Fruit fly (Drosophila melanogaster) whole organism, embryonic: ENCODE results near the gene shv.

Experiments
- ATbp ChIP-seq: fragments of 200-800 bp; sonication (Bioruptor generic); optimal IDR thresholded peaks from 2 replicates; lab custom pipeline; 2017; ENCODE audit warnings: missing biosample characterization, mild to moderate bottlenecking, missing genetic modification characterization, missing genetic modification reagents
- Atf3 ChIP-seq: fragments of 200-800 bp; sonication (Bioruptor generic); optimal IDR thresholded peaks from 3 replicates; lab custom pipeline; 2016; ENCODE audit warnings: missing biosample characterization, missing genetic modification characterization
- CG10431 ChIP-seq: fragments of 200-800 bp; sonication (Bioruptor generic); optimal IDR thresholded peaks from 3 replicates; lab custom pipeline; 2018; ENCODE audit warnings: missing biosample characterization, mild to moderate bottlenecking, missing genetic modification characterization
- CG10543 ChIP-seq: fragments of 200-800 bp; sonication (Bioruptor generic); optimal IDR thresholded peaks from 3 replicates; lab custom pipeline; 2017; ENCODE audit warnings: missing biosample characterization, mild to moderate bottlenecking, missing genetic modification characterization, moderate library complexity
- CG1233 ChIP-seq: fragments of 200-800 bp; sonication (Bioruptor generic); optimal IDR thresholded peaks from 4 replicates; lab custom pipeline; 2018; ENCODE audit warnings: missing biosample characterization, mild to moderate bottlenecking, missing genetic modification characterization
- CG12391 ChIP-seq: fragments of 200-800 bp; sonication (Bioruptor generic); optimal IDR thresholded peaks from 3 replicates; lab custom pipeline; 2018; ENCODE audit warnings: missing biosample characterization, mild to moderate bottlenecking, missing genetic modification characterization, moderate library complexity
- CG1529 ChIP-seq: fragments of 200-800 bp; sonication (Bioruptor generic); optimal IDR thresholded peaks from 3 replicates; lab custom pipeline; 2018; ENCODE audit warnings: missing biosample characterization, missing genetic modification characterization
- CG2120 ChIP-seq: fragments of 200-800 bp; sonication (Bioruptor generic); optimal IDR thresholded peaks from 3 replicates; lab custom pipeline; 2016; ENCODE audit warnings: missing biosample characterization, missing genetic modification characterization
- CG2889 ChIP-seq: fragments of 200-800 bp; sonication (Bioruptor generic); IDR thresholded peaks from 3 replicates; pipeline ENCODE4 v1.3.6; 2022; ENCODE audit warnings: missing biosample characterization, missing genetic modification characterization
- CG31224 ChIP-seq: fragments of 200-800 bp; sonication (Bioruptor generic); IDR thresholded peaks from 2 replicates; pipeline ENCODE4 v1.3.6; 2022; ENCODE audit warnings: missing biosample characterization, missing genetic modification characterization
- CG31388 ChIP-seq: fragments of 200-800 bp; sonication (Bioruptor generic); optimal IDR thresholded peaks from 2 replicates; lab custom pipeline; 2016; ENCODE audit warnings: missing biosample characterization, missing genetic modification characterization
- CG33557 ChIP-seq: fragments of 200-800 bp; sonication (Bioruptor generic); optimal IDR thresholded peaks from 2 replicates; lab custom pipeline; 2019; ENCODE audit warnings: missing biosample characterization, mild to moderate bottlenecking, missing genetic modification characterization, moderate library complexity
- CG3838 ChIP-seq: fragments of 200-800 bp; sonication (Bioruptor generic); optimal IDR thresholded peaks from 3 replicates; lab custom pipeline; 2016; ENCODE audit warnings: missing biosample characterization, missing genetic modification characterization
- CG4404 ChIP-seq: fragments of 200-800 bp; sonication (Bioruptor generic); IDR thresholded peaks from 2 replicates; pipeline ENCODE4 v1.3.6; 2022; ENCODE audit warnings: missing biosample characterization, missing genetic modification characterization
- CG4424 ChIP-seq: fragments of 200-800 bp; sonication (Bioruptor generic); optimal IDR thresholded peaks from 3 replicates; lab custom pipeline; 2016; ENCODE audit warnings: missing biosample characterization, missing genetic modification characterization
- CG6272 ChIP-seq: fragments of 200-800 bp; sonication (Bioruptor generic); IDR thresholded peaks from 2 replicates; pipeline ENCODE4 v1.3.6; 2022; ENCODE audit warnings: missing biosample characterization, missing genetic modification characterization
- CG6654 ChIP-seq: fragments of 200-800 bp; sonication (Bioruptor generic); optimal IDR thresholded peaks from 2 replicates; lab custom pipeline; 2017; ENCODE audit warnings: missing biosample characterization, mild to moderate bottlenecking, missing genetic modification characterization
- CG7928 ChIP-seq: fragments of 200-800 bp; sonication (Bioruptor generic); optimal IDR thresholded peaks from 2 replicates; lab custom pipeline; 2017; ENCODE audit warnings: missing biosample characterization, mild to moderate bottlenecking, missing genetic modification characterization
- CG8290 ChIP-seq, 3 experiments: fragments of 200-800 bp; sonication (Bioruptor generic); optimal IDR thresholded peaks; 2 replicates each; lab custom pipeline; 2016 to 2019; ENCODE audit warnings: missing biosample characterization in 3 of 3, missing genetic modification characterization in 3 of 3, mild to moderate bottlenecking in 2 of 3, moderate library complexity in 1 of 3
- CG8765 ChIP-seq: fragments of 200-800 bp; sonication (Bioruptor generic); IDR thresholded peaks from 2 replicates; pipeline ENCODE4 v1.3.6; 2022; ENCODE audit warnings: missing biosample characterization, missing genetic modification characterization
- CTCF ChIP-seq: fragments of 200-800 bp; sonication (Bioruptor generic); optimal IDR thresholded peaks from 2 replicates; lab custom pipeline; 2017; ENCODE audit warnings: missing biosample characterization, mild to moderate bottlenecking, missing genetic modification characterization, moderate library complexity
- D ChIP-seq, 2 experiments: fragments of 200-800 bp in 1 of 2; fragments of >200 bp in 1 of 2; sonication (Bioruptor generic) in 1 of 2; optimal IDR thresholded peaks; 2 replicates in 1 of 2; 3 replicates in 1 of 2; lab custom pipeline; 2017; ENCODE audit warnings: mild to moderate bottlenecking in 1 of 2, missing biosample characterization in 1 of 2, missing genetic modification characterization in 1 of 2, missing genetic modification reagents in 1 of 2
- D19A ChIP-seq: fragments of 200-800 bp; optimal IDR thresholded peaks from 3 replicates; lab custom pipeline; 2019; ENCODE audit warnings: missing biosample characterization, mild to moderate bottlenecking, missing genetic modification characterization, moderate library complexity
- Dll ChIP-seq: fragments of 200-800 bp; sonication (Bioruptor generic); IDR thresholded peaks from 4 replicates; pipeline ENCODE4 v1.3.6; 2022; ENCODE audit warnings: missing biosample characterization, missing genetic modification characterization; ENCODE audit not compliant: partially characterized antibody
- ERR ChIP-seq: fragments of 200-800 bp; sonication (Bioruptor generic); optimal IDR thresholded peaks from 2 replicates; lab custom pipeline; 2016; ENCODE audit warnings: missing biosample characterization, missing genetic modification characterization
- Lhr ChIP-seq: fragments of 200-800 bp; sonication (Bioruptor generic); optimal IDR thresholded peaks from 3 replicates; lab custom pipeline; 2017; ENCODE audit warnings: mild to moderate bottlenecking, missing biosample characterization, missing genetic modification reagents, missing genetic modification characterization
- Poxn ChIP-seq: fragments of 200-800 bp; sonication (Bioruptor generic); IDR thresholded peaks from 2 replicates; pipeline ENCODE4 v1.3.6; 2022; ENCODE audit warnings: missing biosample characterization, missing genetic modification characterization
- Spps ChIP-seq: fragments of 200-800 bp; sonication (Bioruptor generic); optimal IDR thresholded peaks from 2 replicates; lab custom pipeline; 2018; ENCODE audit warnings: missing biosample characterization, mild to moderate bottlenecking, missing genetic modification characterization
- amos ChIP-seq: fragments of 200-800 bp; sonication (Bioruptor generic); IDR thresholded peaks from 2 replicates; pipeline ENCODE4 v1.3.6; 2022; ENCODE audit warnings: missing biosample characterization, missing genetic modification characterization; ENCODE audit not compliant: partially characterized antibody
- crol ChIP-seq: fragments of 200-800 bp; sonication (Bioruptor generic); IDR thresholded peaks from 2 replicates; pipeline ENCODE4 v1.3.6; 2022; ENCODE audit warnings: missing biosample characterization, missing genetic modification characterization
- dati ChIP-seq: fragments of 200-800 bp; sonication (Bioruptor generic); IDR thresholded peaks from 2 replicates; pipeline ENCODE4 v1.3.6; 2022; ENCODE audit warnings: missing biosample characterization, missing genetic modification characterization
- eyg ChIP-seq: fragments of 200-800 bp; sonication (Bioruptor generic); optimal IDR thresholded peaks from 3 replicates; lab custom pipeline; 2016; ENCODE audit warnings: missing biosample characterization, missing genetic modification characterization
- fd102C ChIP-seq: fragments of 200-800 bp; sonication (Bioruptor generic); optimal IDR thresholded peaks from 2 replicates; lab custom pipeline; 2018; ENCODE audit warnings: missing biosample characterization, mild to moderate bottlenecking, missing genetic modification characterization, moderate library complexity
- gsb ChIP-seq: fragments of 200-800 bp; sonication (Bioruptor generic); IDR thresholded peaks from 2 replicates; pipeline ENCODE4 v1.3.6; 2022; ENCODE audit warnings: missing biosample characterization, missing genetic modification characterization
- mld ChIP-seq: fragments of 200-800 bp; sonication (Bioruptor generic); IDR thresholded peaks from 3 replicates; pipeline ENCODE4 v1.3.6; 2022; ENCODE audit warnings: missing biosample characterization, missing genetic modification characterization; ENCODE audit not compliant: partially characterized antibody
- nom ChIP-seq: fragments of 200-800 bp; sonication (Bioruptor generic); optimal IDR thresholded peaks from 2 replicates; lab custom pipeline; 2017; ENCODE audit warnings: missing biosample characterization, missing genetic modification characterization, mild to moderate bottlenecking, moderate library complexity, missing genetic modification reagents
- odd ChIP-seq: fragments of 200-800 bp; sonication (Bioruptor generic); optimal IDR thresholded peaks from 2 replicates; lab custom pipeline; 2017; ENCODE audit warnings: missing biosample characterization, mild to moderate bottlenecking, missing genetic modification characterization
- org-1 ChIP-seq: fragments of 200-800 bp; sonication (Bioruptor generic); optimal IDR thresholded peaks from 2 replicates; lab custom pipeline; 2017; ENCODE audit warnings: missing biosample characterization, missing genetic modification characterization
- seq ChIP-seq: fragments of 200-800 bp; sonication (Bioruptor generic); IDR thresholded peaks from 2 replicates; pipeline ENCODE4 v1.3.6; 2022; ENCODE audit warnings: missing biosample characterization, missing genetic modification characterization
- sim ChIP-seq: fragments of 200-800 bp; sonication (Bioruptor generic); IDR thresholded peaks from 2 replicates; pipeline ENCODE4 v1.3.6; 2022; ENCODE audit warnings: missing biosample characterization, missing genetic modification characterization
- slou ChIP-seq: fragments of 200-800 bp; sonication (Bioruptor generic); optimal IDR thresholded peaks from 3 replicates; lab custom pipeline; 2016; ENCODE audit warnings: missing biosample characterization, missing genetic modification characterization
- sqz ChIP-seq: fragments of 200-800 bp; sonication (Bioruptor generic); optimal IDR thresholded peaks from 3 replicates; lab custom pipeline; 2018; ENCODE audit warnings: missing biosample characterization, mild to moderate bottlenecking, missing genetic modification characterization
- sug ChIP-seq: fragments of 200-800 bp; optimal IDR thresholded peaks from 2 replicates; lab custom pipeline; 2019; ENCODE audit warnings: missing biosample characterization, mild to moderate bottlenecking, missing genetic modification characterization, moderate library complexity
- tap ChIP-seq: fragments of 200-800 bp; optimal IDR thresholded peaks from 3 replicates; lab custom pipeline; 2019; ENCODE audit warnings: missing biosample characterization, mild to moderate bottlenecking, missing genetic modification characterization, moderate library complexity
- tna ChIP-seq: fragments of 200-800 bp; sonication (Bioruptor generic); IDR thresholded peaks from 2 replicates; pipeline ENCODE4 v1.3.6; 2022; ENCODE audit warnings: missing biosample characterization, missing genetic modification characterization; ENCODE audit not compliant: partially characterized antibody
- vvl ChIP-seq: fragments of 200-800 bp; sonication (Bioruptor generic); IDR thresholded peaks from 2 replicates; pipeline ENCODE4 v1.3.6; 2022; ENCODE audit warnings: missing biosample characterization, missing genetic modification characterization
- zfh1 ChIP-seq: fragments of 200-800 bp; sonication (Bioruptor generic); IDR thresholded peaks from 3 replicates; pipeline ENCODE4 v1.3.6; 2022; ENCODE audit warnings: missing biosample characterization, missing genetic modification characterization

The shv gene

dm6 chr2L:490150-491095 lies 37.5 kb downstream of the shv start (continued):
- no peak for TF ChIP-seq CG31224 (GFP tag; lab: Robert Waterston, UW)
- peak; percentile 16 for TF ChIP-seq CG7928 (GFP tag; lab: Kevin White, UChicago)
- peak; percentile 88 for TF ChIP-seq nom (GFP tag; lab: Kevin White, UChicago)
- 0 out of 2 replicates have a peak, but pooled peaks have one; percentile 24 for TF ChIP-seq tna
- peak; percentile 37 for TF ChIP-seq CG3838 (GFP tag; lab: Kevin White, UChicago)
- TF ChIP-seq CG8290 (GFP tag; optimal IDR thresholded peaks at IDR 0.05; lab: Kevin White, UChicago): peak; percentile 86
- TF ChIP-seq CG8290 (tag; optimal IDR thresholded peaks at IDR 0.05; lab: Kevin White, UChicago): peak in 1 of 2 experiments; percentile 79
- TF ChIP-seq zfh1 (GFP tag; lab: Robert Waterston, UW): peak; percentile 78
- no peak for TF ChIP-seq CG1529 (GFP tag; lab: Kevin White, UChicago)
- TF ChIP-seq ERR: peak; percentile 73
- peak; percentile 57 for TF ChIP-seq CG4404
- TF ChIP-seq CG2889: 0 out of 3 replicates have a peak, but pooled peaks have one; percentile 16
- peak; percentile 44; the same call in 1 of the 2 replicates for TF ChIP-seq CG8765
- peak; percentile 71 for TF ChIP-seq sqz (GFP tag; lab: Kevin White, UChicago)
- peak; percentile 65 for TF ChIP-seq CG2120 (GFP tag; lab: Kevin White, UChicago)
- TF ChIP-seq Dll (GFP tag; lab: Robert Waterston, UW): peak; percentile 56; the same call in 3 of the 4 replicates
- TF ChIP-seq odd (GFP tag; lab: Kevin White, UChicago): peak; percentile 83
- TF ChIP-seq amos (GFP tag; lab: Robert Waterston, UW): peak; percentile 51; the same call in 1 of the 2 replicates
- TF ChIP-seq CG12391 (tag; lab: Kevin White, UChicago): peak; percentile 45
- TF ChIP-seq Spps: peak; percentile 18
- TF ChIP-seq org-1 (GFP tag; lab: Kevin White, UChicago): no peak
- peak; percentile 41 for TF ChIP-seq ATbp
- peak; percentile 68 for TF ChIP-seq CG10431 (GFP tag; lab: Kevin White, UChicago)
- peak; percentile 62 for TF ChIP-seq sug (tag; lab: Kevin White, UChicago)
- peak; percentile 30 for TF ChIP-seq slou (GFP tag; lab: Kevin White, UChicago)
- no peak; the same call in 1 of the 2 replicates for TF ChIP-seq crol (GFP tag; lab: Robert Waterston, UW)
- TF ChIP-seq D (optimal IDR thresholded peaks at IDR 0.05; lab: Kevin White, UChicago): no peak
- TF ChIP-seq D (GFP tag; optimal IDR thresholded peaks at IDR 0.05; lab: Kevin White, UChicago): no peak
- TF ChIP-seq CG4424: peak; percentile 56
- peak; percentile 97 for TF ChIP-seq Lhr
- peak; percentile 51; the same call in 1 of the 2 replicates for TF ChIP-seq gsb (GFP tag; lab: Robert Waterston, UW)
- no peak for TF ChIP-seq CG31388 (GFP tag; lab: Kevin White, UChicago)
- no peak for TF ChIP-seq CG6654 (GFP tag; lab: Kevin White, UChicago)
- TF ChIP-seq CG10543 (GFP tag; lab: Kevin White, UChicago): peak; percentile 54
- peak; percentile 83 for TF ChIP-seq vvl (GFP tag; lab: Robert Waterston, UW)
- no peak for TF ChIP-seq dati (GFP tag; lab: Robert Waterston, UW)
- peak; percentile 58 for TF ChIP-seq Atf3 (GFP tag; lab: Kevin White, UChicago)
- TF ChIP-seq Poxn: no peak
- peak; percentile 60 for TF ChIP-seq eyg (GFP tag; lab: Kevin White, UChicago)
- TF ChIP-seq tap (tag; lab: Kevin White, UChicago): no peak
- peak; percentile 4 for TF ChIP-seq D19A (tag; lab: Kevin White, UChicago)
- no peak for TF ChIP-seq mld (GFP tag; lab: Robert Waterston, UW)
- 0 out of 2 replicates have a peak, but pooled peaks have one; percentile 16 for TF ChIP-seq CG6272 (GFP tag; lab: Robert Waterston, UW)
- peak; percentile 35 for TF ChIP-seq CG1233 (GFP tag; lab: Kevin White, UChicago)
- peak; percentile 36 for TF ChIP-seq fd102C (GFP tag; lab: Kevin White, UChicago)
- TF ChIP-seq seq (GFP tag; lab: Robert Waterston, UW): peak; percentile 78; the same call in 1 of the 2 replicates
- peak; percentile 100 for TF ChIP-seq CTCF (GFP tag; lab: Kevin White, UChicago)
- TF ChIP-seq sim (GFP tag; lab: Robert Waterston, UW): peak; percentile 30; the same call in 1 of the 2 replicates
- no peak for TF ChIP-seq CG33557
